Worm (Caenorhabditis elegans) whole organism, young adult: Measurements from ENCODE around the gene tag-266.

Experiments used
- B0261.1 ChIP-seq: sonication (generic microtip); optimal IDR thresholded peaks from 2 replicates; lab custom pipeline; 2016; ENCODE audit warnings: mild to moderate bottlenecking, missing genetic modification characterization, moderate library complexity, missing compliant biosample characterization
- F33H1.4 ChIP-seq: fragments of 200-800 bp; sonication (Bioruptor generic); IDR thresholded peaks from 2 replicates; pipeline ENCODE4 v1.3.6; 2022; ENCODE audit warnings: missing genetic modification reagents, missing genetic modification characterization, missing compliant biosample characterization
- F39B2.1 ChIP-seq: fragments of 200-800 bp; sonication (Bioruptor generic); IDR thresholded peaks from 2 replicates; pipeline ENCODE4 v1.3.6; 2022; ENCODE audit warnings: missing genetic modification reagents, missing genetic modification characterization, missing compliant biosample characterization
- F52B5.7 ChIP-seq: sonication (generic microtip); optimal IDR thresholded peaks from 2 replicates; lab custom pipeline; 2016; ENCODE audit warnings: mild to moderate bottlenecking, missing genetic modification characterization, missing compliant biosample characterization
- T26A5.8 ChIP-seq: sonication (generic microtip); optimal IDR thresholded peaks from 2 replicates; lab custom pipeline; 2016; ENCODE audit warnings: missing genetic modification characterization, missing compliant biosample characterization
- Y56A3A.18 ChIP-seq: fragments of 200-800 bp; sonication (Bioruptor generic); IDR thresholded peaks from 2 replicates; pipeline ENCODE4 v1.3.6; 2022; ENCODE audit warnings: missing genetic modification reagents, missing genetic modification characterization, missing compliant biosample characterization
- aptf-2 ChIP-seq: fragments of 200-800 bp; sonication (Bioruptor generic); conservative IDR thresholded peaks from 2 replicates; pipeline ENCODE4 v1.3.6; 2022; ENCODE audit warnings: missing genetic modification reagents, missing genetic modification characterization, missing compliant biosample characterization
- bed-2 ChIP-seq: fragments of 200-800 bp; sonication (Bioruptor generic); IDR thresholded peaks from 2 replicates; pipeline ENCODE4 v1.3.6; 2022; ENCODE audit warnings: missing genetic modification reagents, missing genetic modification characterization, missing compliant biosample characterization
- cebp-1 ChIP-seq, 2 experiments: fragments of 200-800 bp in 1 of 2; sonication (Bioruptor generic) in 1 of 2; sonication (generic microtip) in 1 of 2; IDR thresholded peaks in 1 of 2; optimal IDR thresholded peaks in 1 of 2; 2 replicates each; pipeline versions ENCODE4 v1.3.6 to Lab custom; 2017 to 2022; ENCODE audit warnings: missing compliant biosample characterization in 2 of 2, missing genetic modification characterization in 2 of 2, mild to moderate bottlenecking in 1 of 2, missing genetic modification reagents in 1 of 2, moderate library complexity in 1 of 2
- dox-1 ChIP-seq: fragments of 200-800 bp; sonication (Bioruptor generic); IDR thresholded peaks from 2 replicates; pipeline ENCODE4 v1.3.6; 2022; ENCODE audit warnings: missing genetic modification reagents, missing genetic modification characterization, missing compliant biosample characterization
- hlh-26 ChIP-seq: fragments of 200-800 bp; sonication (Bioruptor generic); conservative IDR thresholded peaks from 2 replicates; pipeline ENCODE4 v1.3.6; 2022; ENCODE audit warnings: missing genetic modification reagents, missing genetic modification characterization, missing compliant biosample characterization
- hmg-1.2 ChIP-seq: fragments of 200-800 bp; sonication (Bioruptor generic); IDR thresholded peaks from 2 replicates; pipeline ENCODE4 v1.3.6; 2022; ENCODE audit warnings: missing genetic modification reagents, missing genetic modification characterization, missing compliant biosample characterization
- lag-1 ChIP-seq: fragments of 200-800 bp; sonication (Bioruptor generic); IDR thresholded peaks from 2 replicates; pipeline ENCODE4 v1.3.6; 2022; ENCODE audit warnings: missing genetic modification reagents, missing genetic modification characterization, missing compliant biosample characterization
- let-526 ChIP-seq: fragments of 200-800 bp; sonication (Bioruptor generic); IDR thresholded peaks from 2 replicates; pipeline ENCODE4 v1.3.6; 2022; ENCODE audit warnings: missing genetic modification reagents, missing genetic modification characterization, missing compliant biosample characterization
- let-607 ChIP-seq, 2 experiments: fragments of 200-800 bp in 1 of 2; sonication (Bioruptor generic) in 1 of 2; sonication (generic microtip) in 1 of 2; optimal IDR thresholded peaks; 2 replicates each; lab custom pipeline; 2016 to 2018; ENCODE audit warnings: mild to moderate bottlenecking in 2 of 2, missing compliant biosample characterization in 2 of 2, missing genetic modification characterization in 2 of 2, moderate library complexity in 2 of 2, missing genotype in 1 of 2
- lin-54 ChIP-seq: fragments of 200-800 bp; sonication (Bioruptor generic); optimal IDR thresholded peaks from 2 replicates; lab custom pipeline; 2018; ENCODE audit warnings: mild to moderate bottlenecking, missing genetic modification characterization, missing compliant biosample characterization
- madf-8 ChIP-seq: fragments of 200-800 bp; sonication (Bioruptor generic); conservative IDR thresholded peaks from 2 replicates; pipeline ENCODE4 v1.3.6; 2022; ENCODE audit warnings: missing genetic modification reagents, missing genetic modification characterization, missing compliant biosample characterization
- mcd-1 ChIP-seq: fragments of 200-800 bp; sonication (Bioruptor generic); IDR thresholded peaks from 2 replicates; pipeline ENCODE4 v1.3.6; 2022; ENCODE audit warnings: missing genetic modification reagents, missing genetic modification characterization, missing compliant biosample characterization
- mel-28 ChIP-seq: sonication (generic microtip); optimal IDR thresholded peaks from 2 replicates; lab custom pipeline; 2016; ENCODE audit warnings: borderline replicate concordance, mild to moderate bottlenecking, missing genetic modification characterization, missing compliant biosample characterization
- mxl-1 ChIP-seq: sonication (generic microtip); optimal IDR thresholded peaks from 2 replicates; lab custom pipeline; 2016; ENCODE audit warnings: missing genetic modification characterization, missing compliant biosample characterization
- nfyb-1 ChIP-seq: fragments of 200-800 bp; sonication (Bioruptor generic); IDR thresholded peaks from 2 replicates; pipeline ENCODE4 v1.3.6; 2022; ENCODE audit warnings: missing genetic modification reagents, missing genetic modification characterization, missing compliant biosample characterization
- nhr-80 ChIP-seq: sonication (generic microtip); optimal IDR thresholded peaks from 2 replicates; lab custom pipeline; 2016; ENCODE audit warnings: missing genetic modification characterization, missing compliant biosample characterization
- pbrm-1 ChIP-seq: fragments of 200-800 bp; sonication (Bioruptor generic); IDR thresholded peaks from 2 replicates; pipeline ENCODE4 v1.3.6; 2022; ENCODE audit warnings: missing genetic modification reagents, missing genetic modification characterization, missing compliant biosample characterization
- rcor-1 ChIP-seq: fragments of 200-800 bp; sonication (Bioruptor generic); IDR thresholded peaks from 2 replicates; pipeline ENCODE4 v1.3.6; 2022; ENCODE audit warnings: missing genetic modification reagents, missing genetic modification characterization, missing compliant biosample characterization
- rec-8 ChIP-seq, 2 experiments: sonication (generic microtip); optimal IDR thresholded peaks; 2 replicates each; lab custom pipeline; 2016; ENCODE audit warnings: mild to moderate bottlenecking in 2 of 2, missing genetic modification characterization in 2 of 2, missing genetic modification reagents in 2 of 2, missing genotype in 2 of 2, missing biosample characterization in 1 of 2, missing compliant biosample characterization in 1 of 2, moderate library complexity in 1 of 2
- snpc-1.3 ChIP-seq: sonication (generic microtip); optimal IDR thresholded peaks from 2 replicates; lab custom pipeline; 2017; ENCODE audit warnings: missing genetic modification characterization, mild to moderate bottlenecking, missing compliant biosample characterization, antibody characterized with exemption, moderate library complexity, missing genotype, missing genetic modification reagents; ENCODE audit not compliant: insufficient read depth
- snpc-4 ChIP-seq, 5 experiments: fragments of 150-350 bp in 1 of 5; sonication (generic microtip) in 4 of 5; optimal IDR thresholded peaks; 2 replicates each; lab custom pipeline; 2014 to 2018; ENCODE audit warnings: missing genetic modification characterization in 5 of 5, missing biosample characterization in 3 of 5, antibody characterized with exemption in 2 of 5, mild to moderate bottlenecking in 2 of 5, missing compliant biosample characterization in 2 of 5, missing genotype in 2 of 5, moderate library complexity in 2 of 5, missing genetic modification reagents in 1 of 5
- unc-130 ChIP-seq: sonication (generic microtip); optimal IDR thresholded peaks from 2 replicates; lab custom pipeline; 2016; ENCODE audit warnings: missing genetic modification reagents, missing genetic modification characterization, missing compliant biosample characterization
- ztf-18 ChIP-seq: sonication (generic microtip); optimal IDR thresholded peaks from 2 replicates; lab custom pipeline; 2016; ENCODE audit warnings: missing genotype, mild to moderate bottlenecking, missing genetic modification characterization, missing compliant biosample characterization
- ztf-3 ChIP-seq: fragments of 200-800 bp; sonication (Bioruptor generic); optimal IDR thresholded peaks from 2 replicates; lab custom pipeline; 2018; ENCODE audit warnings: mild to moderate bottlenecking, missing genetic modification characterization, missing compliant biosample characterization
- ztf-6 ChIP-seq: fragments of 200-800 bp; sonication (Bioruptor generic); IDR thresholded peaks from 2 replicates; pipeline ENCODE4 v1.3.6; 2022; ENCODE audit warnings: missing genetic modification reagents, missing genetic modification characterization, missing compliant biosample characterization

The tag-266 gene

DNA sequence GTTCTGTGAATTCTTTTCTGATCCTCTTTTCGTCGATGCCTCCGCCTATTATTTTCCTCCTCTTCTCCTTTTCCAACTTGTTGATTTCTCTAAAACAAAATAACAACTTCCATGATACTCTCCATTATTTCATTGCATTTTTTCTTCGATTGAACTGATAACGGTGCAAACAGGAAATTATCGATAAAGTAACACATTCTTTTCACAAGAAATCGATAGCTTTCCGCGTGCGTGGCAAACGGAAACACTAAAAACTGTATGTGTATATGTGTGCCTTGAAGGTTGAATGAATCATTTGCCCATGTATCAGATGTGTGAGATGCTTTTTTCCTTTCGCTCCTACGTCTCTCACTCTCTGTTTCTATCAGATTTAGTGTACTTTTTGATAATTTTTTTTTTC lies 11.6 kb upstream of the tag-266 start:
- peak; percentile 63 for TF ChIP-seq nhr-80 (tag; lab: Kevin White, UChicago)
- TF ChIP-seq T26A5.8: no peak
- TF ChIP-seq hlh-26: no peak
- TF ChIP-seq let-526 (GFP tag; lab: Robert Waterston, UW): no peak
- no peak for TF ChIP-seq Y56A3A.18 (GFP tag; lab: Robert Waterston, UW)

DNA sequence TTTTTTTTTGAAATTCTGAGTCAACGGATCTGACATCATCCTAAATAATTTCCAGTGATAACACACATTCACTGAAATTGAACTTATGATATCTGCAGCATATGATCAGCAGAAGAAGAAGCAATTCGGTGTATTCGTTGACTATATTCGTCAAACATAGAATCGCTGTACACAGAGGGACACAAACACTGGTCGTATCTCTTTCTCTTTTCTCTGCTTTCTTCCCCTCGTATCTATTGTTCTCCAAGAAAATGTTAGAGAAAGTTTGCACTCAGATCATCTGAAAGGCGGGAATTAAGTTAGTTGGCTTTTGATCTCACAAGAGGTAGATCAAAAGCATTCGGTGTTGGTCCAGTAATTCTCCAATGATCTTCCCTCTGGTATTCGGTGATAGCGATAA lies 10.5 kb upstream of the tag-266 start:
- TF ChIP-seq dox-1 (GFP tag; lab: Robert Waterston, UW): no peak

ce11 chrIII:649935-650334 lies 9.9 kb upstream of the tag-266 start:
- TF ChIP-seq ztf-6 (GFP tag; lab: Robert Waterston, UW): no peak

DNA sequence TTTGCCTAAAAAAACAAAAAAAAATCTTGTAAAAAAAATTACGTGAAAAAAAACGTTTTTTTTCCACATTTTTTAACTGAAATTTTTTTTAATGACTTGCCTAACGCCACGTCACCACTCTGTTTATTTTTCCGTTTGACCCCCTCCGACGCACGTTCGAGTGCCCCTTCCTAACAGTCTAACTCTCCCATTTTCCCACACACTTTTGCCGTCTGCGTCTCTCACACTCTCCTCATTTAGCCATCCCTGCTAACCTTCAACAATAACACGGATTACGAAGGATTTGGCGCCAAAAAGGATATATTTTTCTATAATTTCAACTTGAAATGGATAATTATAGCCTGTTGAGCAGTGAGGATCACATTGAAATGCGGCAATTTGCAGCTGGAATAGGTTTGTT lies 7.2 kb upstream of the tag-266 start:
- no peak for TF ChIP-seq nfyb-1 (GFP tag; lab: Robert Waterston, UW)
- peak; percentile 69; the same call in 1 of the 2 replicates for TF ChIP-seq hmg-1.2 (GFP tag; lab: Robert Waterston, UW)
- peak in 1 of 2 experiments; percentile 45 for TF ChIP-seq let-607 (tag; optimal IDR thresholded peaks at IDR 0.05; lab: Kevin White, UChicago)
- no peak for TF ChIP-seq B0261.1 (tag; lab: Kevin White, UChicago)

DNA sequence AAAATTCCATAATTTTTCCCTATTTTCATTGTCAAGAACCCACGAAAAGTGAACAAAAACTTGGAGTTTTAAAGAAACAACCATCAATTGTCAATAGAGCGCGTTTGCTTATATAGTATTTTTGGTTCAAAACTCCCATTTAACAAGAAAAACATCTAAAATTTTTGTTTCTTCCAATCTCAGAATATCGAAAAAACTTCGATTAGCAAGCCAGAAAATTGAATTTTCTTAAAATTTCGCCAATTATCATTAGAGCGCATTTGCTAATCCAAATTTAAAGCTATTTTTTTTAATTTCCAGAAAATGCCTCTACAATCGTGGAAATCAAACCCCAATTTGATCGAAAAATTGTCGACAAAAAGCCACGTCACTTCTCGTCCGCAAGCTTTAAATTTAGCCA lies 6.4 kb upstream of the tag-266 start, which contains the start of gene orai-1:
orai-1 (plus strand) TSS at position 301 of the 400 bp plus-strand sequence.
- TF ChIP-seq F39B2.1 (GFP tag; lab: Robert Waterston, UW): no peak
- TF ChIP-seq mcd-1: no peak
- TF ChIP-seq Y56A3A.18 (GFP tag; lab: Robert Waterston, UW): no peak
- TF ChIP-seq F52B5.7 (tag; lab: Kevin White, UChicago): no peak

DNA sequence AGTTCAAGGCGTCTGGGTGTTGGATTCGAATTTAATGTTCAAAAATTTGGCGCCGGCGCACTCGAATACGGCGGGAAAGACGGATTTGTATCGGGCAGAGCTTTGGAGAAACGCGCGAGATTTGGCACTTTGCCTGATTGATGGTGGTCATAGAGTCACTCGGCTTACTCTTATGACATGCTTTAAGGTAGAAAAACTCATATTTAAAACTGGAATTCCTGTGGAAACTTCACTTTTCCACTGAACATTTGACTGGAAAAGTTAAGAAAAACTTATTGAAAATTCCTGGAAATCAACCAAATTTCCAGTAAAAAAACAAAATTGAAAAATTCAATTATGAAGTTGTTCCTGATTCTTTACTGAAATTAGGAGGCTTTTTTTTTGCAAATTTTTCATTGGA lies 4.6 kb upstream of the tag-266 start:
- TF ChIP-seq let-526 (GFP tag; lab: Robert Waterston, UW) (no peak), F33H1.4 (GFP tag; lab: Robert Waterston, UW) (no peak), nhr-80 (tag; lab: Kevin White, UChicago) (no peak), pbrm-1 (GFP tag; lab: Robert Waterston, UW) (no peak), lin-54 (GFP tag; lab: Kevin White, UChicago) (no peak), lag-1 (GFP tag; lab: Robert Waterston, UW) (no peak), rcor-1 (GFP tag; lab: Robert Waterston, UW) (no peak), unc-130 (GFP tag; lab: Kevin White, UChicago) (no peak), cebp-1 (GFP tag; IDR thresholded peaks at IDR 0.05; lab: Robert Waterston, UW) (no peak), cebp-1 (tag; optimal IDR thresholded peaks at IDR 0.05; lab: Kevin White, UChicago) (no peak), rec-8 (tag; optimal IDR thresholded peaks at IDR 0.05; lab: Kevin White, UChicago) (no peak), snpc-4 (GFP tag; optimal IDR thresholded peaks at IDR 0.05; lab: Kevin White, UChicago) (no peak), snpc-4 (tag; optimal IDR thresholded peaks at IDR 0.05; lab: Kevin White, UChicago) (no peak), ztf-3 (no peak), mel-28 (tag; lab: Kevin White, UChicago) (no peak), snpc-1.3 (no peak), aptf-2 (GFP tag; lab: Robert Waterston, UW) (no peak), madf-8 (no peak), bed-2 (GFP tag; lab: Robert Waterston, UW) (no peak), mxl-1 (tag; lab: Kevin White, UChicago) (no peak), ztf-18 (tag; lab: Kevin White, UChicago) (no peak)
